Worm (Caenorhabditis elegans) whole organism, L2 larva: ENCODE measurements around the gene inx-6.

Experiments
- F13H6.1 ChIP-seq: sonication (generic microtip); optimal IDR thresholded peaks from 2 replicates; lab custom pipeline; 2016; ENCODE audit warnings: missing genetic modification characterization, missing compliant biosample characterization
- Y55F3AM.14 ChIP-seq: fragments of 200-800 bp; sonication (Bioruptor generic); optimal IDR thresholded peaks from 2 replicates; lab custom pipeline; 2018; ENCODE audit warnings: mild to moderate bottlenecking, missing genetic modification characterization, missing compliant biosample characterization
- ZK546.5 ChIP-seq: sonication (generic microtip); optimal IDR thresholded peaks from 2 replicates; lab custom pipeline; 2017; ENCODE audit warnings: missing biosample characterization, missing genetic modification characterization
- ama-1 ChIP-seq: fragments of 150-350 bp; optimal IDR thresholded peaks from 2 replicates; lab custom pipeline; 2018; ENCODE audit warnings: inconsistent platforms
- egl-27 ChIP-seq: sonication (generic microtip); optimal IDR thresholded peaks from 3 replicates; lab custom pipeline; 2017; ENCODE audit warnings: missing biosample characterization, missing genetic modification reagents, missing genetic modification characterization
- elt-1 ChIP-seq: fragments of 150-350 bp; optimal IDR thresholded peaks from 2 replicates; lab custom pipeline; 2014; ENCODE audit warnings: missing biosample characterization, missing genetic modification characterization
- nhr-11 ChIP-seq: fragments of 150-350 bp; optimal IDR thresholded peaks from 2 replicates; lab custom pipeline; 2014; ENCODE audit warnings: missing biosample characterization, missing genetic modification characterization
- nhr-12 ChIP-seq: fragments of 150-350 bp; optimal IDR thresholded peaks from 2 replicates; lab custom pipeline; 2014; ENCODE audit warnings: missing biosample characterization, missing genetic modification characterization
- nhr-23 ChIP-seq: fragments of 150-350 bp; optimal IDR thresholded peaks from 2 replicates; lab custom pipeline; 2014; ENCODE audit warnings: missing biosample characterization, missing genetic modification reagents, missing genetic modification characterization
- nhr-237 ChIP-seq: fragments of 150-350 bp; optimal IDR thresholded peaks from 2 replicates; lab custom pipeline; 2014; ENCODE audit warnings: missing biosample characterization, missing genetic modification characterization
- nhr-25 ChIP-seq: fragments of 150-350 bp; sonication (generic microtip); optimal IDR thresholded peaks from 3 replicates; lab custom pipeline; 2014; ENCODE audit warnings: missing biosample characterization, missing genetic modification characterization
- nhr-6 ChIP-seq: fragments of 150-350 bp; optimal IDR thresholded peaks from 2 replicates; lab custom pipeline; 2014; ENCODE audit warnings: missing biosample characterization, missing genetic modification characterization
- unc-39 ChIP-seq: fragments of 150-350 bp; optimal IDR thresholded peaks from 2 replicates; lab custom pipeline; 2014; ENCODE audit warnings: missing biosample characterization, missing genetic modification characterization
- ztf-11 ChIP-seq: sonication (generic microtip); optimal IDR thresholded peaks from 2 replicates; lab custom pipeline; 2017; ENCODE audit warnings: missing biosample characterization, missing genetic modification characterization

DNA sequence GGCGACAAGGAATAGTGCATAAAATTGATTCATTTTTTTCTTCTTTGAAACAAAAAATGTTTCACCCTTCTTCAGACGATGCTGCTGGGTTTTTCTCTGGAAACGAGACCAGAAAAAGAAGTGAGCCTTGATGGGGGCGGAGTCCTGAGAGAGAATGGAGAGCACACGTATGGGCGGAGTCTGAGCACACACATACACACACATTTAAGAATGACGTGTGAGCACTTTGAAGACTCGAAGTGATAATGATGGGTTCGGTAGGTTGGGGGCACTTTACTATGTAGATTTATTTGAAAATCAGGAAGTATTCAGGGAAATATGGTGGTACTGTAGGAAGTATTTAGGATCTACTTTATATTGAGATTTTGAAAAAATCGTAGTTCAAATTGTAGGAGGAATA is 11.1 kb downstream of the inx-6 start, which contains the start of gene flp-9:
- TF ChIP-seq Y55F3AM.14 (no peak), nhr-12 (tag; lab: Kevin White, UChicago) (no peak), nhr-6 (tag; lab: Kevin White, UChicago) (no peak), egl-27 (tag; lab: Kevin White, UChicago) (no peak), nhr-237 (tag; lab: Kevin White, UChicago) (no peak), F13H6.1 (no peak), unc-39 (tag; lab: Kevin White, UChicago) (no peak), ztf-11 (tag; lab: Kevin White, UChicago) (no peak), elt-1 (tag; lab: Kevin White, UChicago) (no peak), nhr-11 (no peak), ama-1 (lab: Kevin White, UChicago) (no peak), nhr-25 (tag; lab: Kevin White, UChicago) (no peak), nhr-23 (no peak), ZK546.5 (no peak)
